Worm (Caenorhabditis elegans): ENCODE measurements around the gene F11D5.6.

F11D5.6 gene

ce11 chrX:3332824-3333223 is 6.7 kb upstream of the F11D5.6 start, which contains the start of gene F11D5.1:
Gene F11D5.1, plus strand, starts transcription at chrX:3333124.
- no peak for TF ChIP-seq hlh-30 (tag; optimal IDR thresholded peaks at IDR 0.05; ENCODE audit: insufficient read depth)
- TF ChIP-seq daf-19 (GFP tag; conservative IDR thresholded peaks at IDR 0.05), result no peak
- TF ChIP-seq dve-1 (tag; optimal IDR thresholded peaks at IDR 0.05; ENCODE audit: insufficient read depth), result no peak
- TF ChIP-seq lin-15B (tag; optimal IDR thresholded peaks at IDR 0.05), result no peak
- no peak for TF ChIP-seq mxl-2 (GFP tag; conservative IDR thresholded peaks at IDR 0.05)
- TF ChIP-seq ama-1 (optimal IDR thresholded peaks at IDR 0.05), result no peak
- TF ChIP-seq zag-1 (tag; optimal IDR thresholded peaks at IDR 0.05), result no peak

- TF ChIP-seq gei-8 (GFP tag; optimal IDR thresholded peaks at IDR 0.05) (no peak), aha-1 (tag) (peak; percentile 43)
These were observed 9.2 kb downstream of the F11D5.6 start for ce11 chrX:3316830-3317229.

DNA sequence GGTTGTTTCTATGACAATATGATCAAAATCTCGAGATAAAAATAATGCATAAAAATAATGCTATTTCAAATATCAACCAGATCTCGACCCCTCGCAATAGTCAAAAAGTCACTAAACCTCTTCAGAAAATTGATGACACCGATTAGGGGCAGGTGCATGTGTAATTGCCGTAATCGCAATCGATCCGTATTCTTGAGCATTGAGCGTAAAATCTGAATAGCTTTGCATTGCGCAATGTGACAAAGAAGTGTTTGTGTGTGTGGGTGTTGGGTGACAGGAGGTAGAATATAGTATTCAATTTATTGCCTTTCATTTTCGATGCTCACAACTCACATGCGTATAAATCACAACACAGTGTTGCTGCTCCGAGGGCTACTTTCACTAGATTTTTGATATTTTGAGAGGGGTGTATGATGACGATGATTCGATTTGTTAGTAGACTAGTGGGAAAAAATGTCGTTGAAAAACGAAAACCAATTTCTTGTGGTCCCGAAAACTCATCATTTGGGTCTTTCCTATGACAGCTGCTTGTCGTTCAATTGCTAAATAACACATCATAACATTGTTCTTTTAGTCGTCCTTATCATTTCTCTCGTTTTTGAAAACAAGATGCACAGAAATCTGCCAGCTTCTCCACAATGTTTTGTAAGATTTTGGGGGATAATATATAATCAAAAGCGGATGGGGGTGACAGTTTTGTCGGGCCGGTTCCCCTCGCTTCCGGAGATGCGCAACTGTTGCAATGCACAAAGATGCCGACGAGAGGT is 10.0 kb downstream of the F11D5.6 start:
- TF ChIP-seq ztf-7 (tag; optimal IDR thresholded peaks at IDR 0.05) (no peak), ceh-32 (tag; optimal IDR thresholded peaks at IDR 0.05; ENCODE audit: poor library complexity) (no peak), lin-15B (tag; optimal IDR thresholded peaks at IDR 0.05) (no peak), ceh-44 (GFP tag; IDR thresholded peaks at IDR 0.05) (no peak), lin-1 (GFP tag; IDR thresholded peaks at IDR 0.05) (no peak), daf-16 (GFP tag; optimal IDR thresholded peaks at IDR 0.05) (peak in 1 of 2 experiments; percentile 63), daf-16 (tag; optimal IDR thresholded peaks at IDR 0.05) (no peak), ces-1 (GFP tag; optimal IDR thresholded peaks at IDR 0.05) (no peak)

- no peak for TF ChIP-seq ama-1 (optimal IDR thresholded peaks at IDR 0.05)
- no peak for TF ChIP-seq nhr-25 (tag; optimal IDR thresholded peaks at IDR 0.05; ENCODE audit: borderline replicate concordance, insufficient read depth)
- TF ChIP-seq mes-2 (tag; optimal IDR thresholded peaks at IDR 0.05; ENCODE audit: poor library complexity, severe bottlenecking), result no peak
- TF ChIP-seq madf-5 (GFP tag; IDR thresholded peaks at IDR 0.05), result no peak
- no peak for TF ChIP-seq aha-1 (tag)
- no peak for TF ChIP-seq hmg-1.1 (GFP tag; IDR thresholded peaks at IDR 0.05)
- TF ChIP-seq lin-39 (tag; optimal IDR thresholded peaks at IDR 0.05), result no peak
- no peak for TF ChIP-seq snpc-4 (tag; optimal IDR thresholded peaks at IDR 0.05)
- TF ChIP-seq gei-8 (GFP tag; optimal IDR thresholded peaks at IDR 0.05), result no peak
These were observed 11.1 kb downstream of the F11D5.6 start, which contains the start of gene ddr-2 for ce11 chrX:3315014-3315413. Gene ddr-2, plus strand, starts transcription at chrX:3315314.

DNA sequence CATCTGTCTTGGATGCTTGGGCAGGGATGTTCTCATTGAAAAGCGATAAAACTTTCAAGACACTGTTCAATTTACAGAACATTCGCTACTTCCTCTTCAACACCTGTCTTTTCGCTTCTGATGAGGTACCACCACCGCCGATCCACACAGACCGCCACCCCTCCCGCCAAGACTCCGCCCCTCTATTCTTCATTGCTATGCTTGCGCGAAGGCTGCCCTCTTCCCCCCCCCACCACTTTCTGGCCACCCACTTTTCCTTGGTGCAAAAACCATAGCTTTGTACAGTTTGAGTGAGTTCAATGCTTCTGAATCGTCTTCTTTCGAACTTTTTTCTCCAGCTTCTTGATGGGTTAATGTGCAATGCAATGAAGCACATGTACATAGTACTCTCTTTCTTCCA is 12.1 kb downstream of the F11D5.6 start:
- TF ChIP-seq tra-1 (GFP tag; IDR thresholded peaks at IDR 0.05) (no peak), F37D6.2 (tag; optimal IDR thresholded peaks at IDR 0.05) (no peak), Y75B8A.6 (GFP tag; IDR thresholded peaks at IDR 0.05) (no peak), set-16 (GFP tag; IDR thresholded peaks at IDR 0.05) (peak; percentile 67)

DNA sequence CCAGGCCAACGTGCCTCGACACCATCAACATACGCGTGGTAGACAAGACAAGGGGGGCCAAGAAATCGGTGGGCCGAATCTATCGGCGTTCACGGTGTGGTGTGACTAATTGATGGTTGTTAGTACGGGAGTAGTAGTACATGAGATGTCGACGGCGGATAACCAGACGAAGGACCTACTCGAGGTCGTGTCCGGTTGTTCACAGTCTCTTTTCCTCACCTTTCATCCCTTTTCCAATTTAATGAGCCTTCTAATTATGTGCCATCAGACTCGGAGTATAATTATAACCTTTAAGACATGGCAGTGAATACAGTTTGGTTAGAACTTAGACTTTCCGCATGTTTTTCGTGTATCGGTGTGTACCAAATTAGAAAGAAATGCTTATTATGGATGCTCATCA is 15.4 kb downstream of the F11D5.6 start:
- TF ChIP-seq nhr-41 (GFP tag; IDR thresholded peaks at IDR 0.05) (no peak), madf-5 (GFP tag; IDR thresholded peaks at IDR 0.05) (no peak), nhr-28 (tag; optimal IDR thresholded peaks at IDR 0.05) (no peak)

Data from whole organism, L4 larva.